Fruit fly (Drosophila melanogaster): ENCODE data around the gene RunxB.

The RunxB gene

dm6 chrX:20538197-20538596 is at the start of gene RunxB:
RunxB (plus strand) TSS chrX:20538497.
- TF ChIP-seq Smox (GFP tag; optimal IDR thresholded peaks at IDR 0.05) (no peak), fkh (GFP tag; optimal IDR thresholded peaks at IDR 0.05) (no peak), Met (GFP tag; optimal IDR thresholded peaks at IDR 0.05) (no peak), Gug (GFP tag; IDR thresholded peaks at IDR 0.05) (no peak)

- peak; percentile 76 for TF ChIP-seq spab (GFP tag; optimal IDR thresholded peaks at IDR 0.05)
- peak; percentile 83 for TF ChIP-seq dac (GFP tag; optimal IDR thresholded peaks at IDR 0.05)
- TF ChIP-seq dsx (GFP tag; optimal IDR thresholded peaks at IDR 0.05; ENCODE audit: poor library complexity, severe bottlenecking): peak; percentile 51
- TF ChIP-seq Eip75B (GFP tag; optimal IDR thresholded peaks at IDR 0.05): peak; percentile 66
- TF ChIP-seq Hr39 (GFP tag; optimal IDR thresholded peaks at IDR 0.05): peak; percentile 44
- 0 out of 3 replicates have a peak, but pooled peaks have one; percentile 23 for TF ChIP-seq CG6163 (GFP tag; IDR thresholded peaks at IDR 0.05)
- TF ChIP-seq CG6808 (GFP tag; optimal IDR thresholded peaks at IDR 0.05): peak; percentile 82
- peak; percentile 87 for TF ChIP-seq CG6276 (GFP tag; optimal IDR thresholded peaks at IDR 0.05)
- peak; percentile 87 for TF ChIP-seq svp (GFP tag)
- TF ChIP-seq esn (GFP tag; optimal IDR thresholded peaks at IDR 0.05): peak; percentile 74
- peak; percentile 70 for TF ChIP-seq CG15336 (GFP tag; IDR thresholded peaks at IDR 0.05)
- TF ChIP-seq Met (GFP tag; optimal IDR thresholded peaks at IDR 0.05): peak; percentile 76
- no peak for TF ChIP-seq vri (GFP tag; optimal IDR thresholded peaks at IDR 0.05)
- TF ChIP-seq Hr4 (GFP tag; optimal IDR thresholded peaks at IDR 0.05): peak; percentile 84
- TF ChIP-seq net (GFP tag; optimal IDR thresholded peaks at IDR 0.05): peak; percentile 80
- TF ChIP-seq CG4318 (GFP tag; optimal IDR thresholded peaks at IDR 0.05): peak; percentile 81
- peak; percentile 64 for TF ChIP-seq achi (GFP tag; optimal IDR thresholded peaks at IDR 0.05)
- peak; percentile 70 for TF ChIP-seq CG6792 (GFP tag; optimal IDR thresholded peaks at IDR 0.05)
- TF ChIP-seq Smox (GFP tag; optimal IDR thresholded peaks at IDR 0.05): peak; percentile 65
- peak; percentile 69 for TF ChIP-seq CG11902 (GFP tag; optimal IDR thresholded peaks at IDR 0.05)
- peak; percentile 81 for TF ChIP-seq CG3919 (GFP tag; optimal IDR thresholded peaks at IDR 0.05)
- peak; percentile 76 for TF ChIP-seq CG7368 (GFP tag; optimal IDR thresholded peaks at IDR 0.05)
- TF ChIP-seq fkh (GFP tag; optimal IDR thresholded peaks at IDR 0.05): peak; percentile 24
- peak; percentile 57 for TF ChIP-seq Sox102F (GFP tag; optimal IDR thresholded peaks at IDR 0.05)
- peak; percentile 71 for TF ChIP-seq lz (GFP tag; optimal IDR thresholded peaks at IDR 0.05)
- peak; percentile 77 for TF ChIP-seq Sox14 (GFP tag; optimal IDR thresholded peaks at IDR 0.05)
- TF ChIP-seq CG9139 (GFP tag; optimal IDR thresholded peaks at IDR 0.05): peak; percentile 35
- TF ChIP-seq CG16779 (tag; optimal IDR thresholded peaks at IDR 0.05): peak; percentile 39
- peak; percentile 69 for TF ChIP-seq CG8119 (GFP tag; IDR thresholded peaks at IDR 0.05)
- TF ChIP-seq OdsH (GFP tag; optimal IDR thresholded peaks at IDR 0.05): peak; percentile 61
- peak; percentile 51; the same call in 1 of the 3 replicates for TF ChIP-seq eg (GFP tag; IDR thresholded peaks at IDR 0.05)
- no peak for TF ChIP-seq Eip93F (GFP tag; optimal IDR thresholded peaks at IDR 0.05)
- TF ChIP-seq pdm3 (GFP tag; optimal IDR thresholded peaks at IDR 0.05): peak; percentile 76
- TF ChIP-seq CG11294 (GFP tag; IDR thresholded peaks at IDR 0.05): peak; percentile 15; the same call in 1 of the 2 replicates
- peak; percentile 90 for TF ChIP-seq CG32006 (GFP tag; optimal IDR thresholded peaks at IDR 0.05)
- peak; percentile 59 for TF ChIP-seq CG34406 (GFP tag; optimal IDR thresholded peaks at IDR 0.05)
- TF ChIP-seq CG10669 (GFP tag; optimal IDR thresholded peaks at IDR 0.05): peak; percentile 74
- TF ChIP-seq acj6 (GFP tag; optimal IDR thresholded peaks at IDR 0.05): peak; percentile 51
- peak; percentile 68 to 72 for TF ChIP-seq ss (GFP tag; optimal IDR thresholded peaks at IDR 0.05)
- TF ChIP-seq CG1621 (tag; optimal IDR thresholded peaks at IDR 0.05): peak; percentile 15
- TF ChIP-seq CG3032 (tag; optimal IDR thresholded peaks at IDR 0.05): peak; percentile 65
- TF ChIP-seq Hr38 (GFP tag; optimal IDR thresholded peaks at IDR 0.05): no peak
- TF ChIP-seq Gug (GFP tag; IDR thresholded peaks at IDR 0.05): 0 out of 2 replicates have a peak, but pooled peaks have one; percentile 35
- TF ChIP-seq fd59A (GFP tag; optimal IDR thresholded peaks at IDR 0.05): peak; percentile 61
- TF ChIP-seq Ets21C (GFP tag; optimal IDR thresholded peaks at IDR 0.05): peak; percentile 28
- peak; percentile 75 for TF ChIP-seq cyc (GFP tag; optimal IDR thresholded peaks at IDR 0.05)
- peak; percentile 56 for TF ChIP-seq CG31627 (GFP tag; optimal IDR thresholded peaks at IDR 0.05)
- TF ChIP-seq CG11762 (GFP tag; optimal IDR thresholded peaks at IDR 0.05; ENCODE audit: insufficient read depth): peak; percentile 58
- TF ChIP-seq topi (GFP tag; optimal IDR thresholded peaks at IDR 0.05): peak; percentile 80
These were observed 49.6 kb upstream of the RunxB start for dm6 chrX:20488701-20489122.
